Worm (Caenorhabditis elegans) whole organism, L3 larva: ENCODE results near the gene T22F3.7.

Experiments
- R02D3.7 ChIP-seq: fragments of 150-350 bp; optimal IDR thresholded peaks from 2 replicates; lab custom pipeline; 2014; ENCODE audit warnings: missing biosample characterization, missing genetic modification characterization
- ZK546.5 ChIP-seq: sonication (generic microtip); optimal IDR thresholded peaks from 2 replicates; lab custom pipeline; 2017; ENCODE audit warnings: missing biosample characterization, missing genetic modification characterization
- aly-2 ChIP-seq: fragments of 150-350 bp; optimal IDR thresholded peaks from 2 replicates; lab custom pipeline; 2014; ENCODE audit warnings: missing biosample characterization, missing genetic modification characterization
- ama-1 ChIP-seq: fragments of 150-350 bp; optimal IDR thresholded peaks from 2 replicates; lab custom pipeline; 2018
- ceh-28 ChIP-seq: fragments of 150-350 bp; optimal IDR thresholded peaks from 2 replicates; lab custom pipeline; 2014; ENCODE audit warnings: missing biosample characterization, missing genetic modification reagents, missing genetic modification characterization
- ceh-82 ChIP-seq: fragments of 150-350 bp; optimal IDR thresholded peaks from 2 replicates; lab custom pipeline; 2014; ENCODE audit warnings: missing biosample characterization, missing genetic modification characterization
- ceh-9 ChIP-seq: sonication (generic microtip); optimal IDR thresholded peaks from 2 replicates; lab custom pipeline; 2018; ENCODE audit warnings: missing biosample characterization, missing genetic modification characterization
- daf-12 ChIP-seq: fragments of 150-350 bp; optimal IDR thresholded peaks from 2 replicates; lab custom pipeline; 2014; ENCODE audit warnings: missing biosample characterization, missing genetic modification reagents, missing genetic modification characterization
- elt-1 ChIP-seq: fragments of 150-350 bp; optimal IDR thresholded peaks from 2 replicates; lab custom pipeline; 2014; ENCODE audit warnings: missing biosample characterization, missing genetic modification characterization
- elt-2 ChIP-seq: sonication (generic microtip); optimal IDR thresholded peaks from 2 replicates; lab custom pipeline; 2016; ENCODE audit warnings: missing genetic modification reagents, mild to moderate bottlenecking, missing genetic modification characterization, missing compliant biosample characterization
- elt-3 ChIP-seq, 3 experiments: fragments of 150-350 bp in 1 of 3; sonication (generic microtip) in 2 of 3; optimal IDR thresholded peaks; 2 replicates in 2 of 3; 4 replicates in 1 of 3; lab custom pipeline; 2014 to 2017; ENCODE audit warnings: missing biosample characterization in 3 of 3, missing genetic modification characterization in 3 of 3
- eor-1 ChIP-seq, 2 experiments: fragments of 150-350 bp; optimal IDR thresholded peaks; 2 replicates each; lab custom pipeline; 2014 to 2018; ENCODE audit warnings: missing biosample characterization in 2 of 2, missing genetic modification characterization in 2 of 2
- fkh-10 ChIP-seq: sonication (generic microtip); optimal IDR thresholded peaks from 2 replicates; lab custom pipeline; 2017; ENCODE audit warnings: missing biosample characterization, missing genetic modification reagents, missing genetic modification characterization
- fos-1 ChIP-seq: fragments of 150-350 bp; optimal IDR thresholded peaks from 2 replicates; lab custom pipeline; 2014; ENCODE audit warnings: missing biosample characterization, missing genetic modification characterization
- jun-1 ChIP-seq: fragments of 150-350 bp; optimal IDR thresholded peaks from 2 replicates; lab custom pipeline; 2014; ENCODE audit warnings: missing biosample characterization, missing genetic modification reagents, missing genetic modification characterization
- lin-15B ChIP-seq: fragments of 150-350 bp; optimal IDR thresholded peaks from 2 replicates; lab custom pipeline; 2014; ENCODE audit warnings: missing biosample characterization, missing genetic modification characterization
- lin-39 ChIP-seq: fragments of 150-350 bp; optimal IDR thresholded peaks from 2 replicates; lab custom pipeline; 2018; ENCODE audit warnings: missing biosample characterization, missing genetic modification reagents, missing genetic modification characterization
- lsy-12 ChIP-seq: sonication (generic microtip); optimal IDR thresholded peaks from 2 replicates; lab custom pipeline; 2016; ENCODE audit warnings: mild to moderate bottlenecking, missing genetic modification characterization, missing compliant biosample characterization
- mdl-1 ChIP-seq: fragments of 150-350 bp; optimal IDR thresholded peaks from 2 replicates; lab custom pipeline; 2014; ENCODE audit warnings: missing biosample characterization, missing genetic modification characterization
- nfya-1 ChIP-seq: sonication (generic microtip); optimal IDR thresholded peaks from 2 replicates; lab custom pipeline; 2017; ENCODE audit warnings: missing genetic modification characterization, mild to moderate bottlenecking, missing compliant biosample characterization, antibody characterized with exemption, moderate library complexity; ENCODE audit not compliant: insufficient read depth
- nhr-12 ChIP-seq: fragments of 150-350 bp; optimal IDR thresholded peaks from 2 replicates; lab custom pipeline; 2014; ENCODE audit warnings: missing biosample characterization, missing genetic modification characterization
- nhr-237 ChIP-seq: fragments of 150-350 bp; optimal IDR thresholded peaks from 2 replicates; lab custom pipeline; 2014; ENCODE audit warnings: missing biosample characterization, missing genetic modification characterization
- nhr-43 ChIP-seq: sonication (generic microtip); optimal IDR thresholded peaks from 2 replicates; lab custom pipeline; 2016; ENCODE audit warnings: mild to moderate bottlenecking, missing genetic modification characterization, missing compliant biosample characterization; ENCODE audit not compliant: poor library complexity, severe bottlenecking
- nhr-67 ChIP-seq: fragments of 150-350 bp; optimal IDR thresholded peaks from 2 replicates; lab custom pipeline; 2014; ENCODE audit warnings: missing biosample characterization, missing genetic modification characterization
- nhr-76 ChIP-seq: fragments of 150-350 bp; sonication (generic microtip); optimal IDR thresholded peaks from 5 replicates; lab custom pipeline; 2014; ENCODE audit warnings: missing biosample characterization, missing genetic modification characterization
- pha-4 ChIP-seq: fragments of 150-350 bp; optimal IDR thresholded peaks from 2 replicates; lab custom pipeline; 2014; ENCODE audit warnings: missing biosample characterization, missing genetic modification reagents, missing genetic modification characterization
- unc-39 ChIP-seq: sonication (generic microtip); optimal IDR thresholded peaks from 4 replicates; lab custom pipeline; 2017; ENCODE audit warnings: missing biosample characterization, missing genetic modification characterization
- unc-62 ChIP-seq: fragments of 150-350 bp; sonication (generic microtip); optimal IDR thresholded peaks from 4 replicates; lab custom pipeline; 2014; ENCODE audit warnings: missing biosample characterization, missing genetic modification reagents, missing genetic modification characterization
- zag-1 ChIP-seq: fragments of 150-350 bp; optimal IDR thresholded peaks from 2 replicates; lab custom pipeline; 2014; ENCODE audit warnings: missing biosample characterization, missing genetic modification characterization
- ztf-11 ChIP-seq: fragments of 150-350 bp; optimal IDR thresholded peaks from 2 replicates; lab custom pipeline; 2014; ENCODE audit warnings: missing biosample characterization, missing genetic modification characterization
- ztf-4 ChIP-seq: fragments of 150-350 bp; optimal IDR thresholded peaks from 2 replicates; lab custom pipeline; 2014; ENCODE audit warnings: missing biosample characterization, missing genetic modification characterization

T22F3.7 gene

DNA sequence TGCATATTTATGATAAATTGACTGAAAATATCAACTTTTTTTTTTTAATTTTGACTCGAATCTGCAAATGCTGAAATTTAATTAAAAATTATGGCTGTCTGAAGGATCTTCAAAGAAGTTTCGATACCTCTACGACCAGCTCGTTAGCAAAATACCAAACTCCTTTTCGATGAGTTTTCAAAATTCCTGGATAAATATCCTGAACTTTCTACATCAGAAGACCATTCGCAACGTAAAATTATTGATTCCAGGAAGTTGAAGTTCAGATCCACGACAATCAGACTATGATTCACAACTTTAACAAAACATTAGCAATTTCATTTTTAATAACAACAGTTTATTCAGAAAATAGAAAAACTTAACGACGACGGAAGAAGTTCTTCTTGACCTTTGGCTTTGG is 15.5 kb downstream of the T22F3.7 start:
- TF ChIP-seq ama-1 (lab: Kevin White, UChicago) (peak; percentile 15), fos-1 (tag; lab: Kevin White, UChicago) (no peak), nfya-1 (tag; lab: Kevin White, UChicago) (no peak), eor-1 (tag; optimal IDR thresholded peaks at IDR 0.05; lab: Kevin White, UChicago) (no peak), elt-3 (tag; optimal IDR thresholded peaks at IDR 0.05; lab: Kevin White, UChicago) (no peak), ztf-4 (tag; lab: Kevin White, UChicago) (no peak), nhr-237 (tag; lab: Kevin White, UChicago) (no peak), unc-39 (tag; lab: Kevin White, UChicago) (no peak), elt-1 (tag; lab: Kevin White, UChicago) (no peak), ZK546.5 (no peak), lsy-12 (tag; lab: Kevin White, UChicago) (no peak), nhr-12 (tag; lab: Kevin White, UChicago) (no peak), aly-2 (peak; percentile 49), nhr-43 (tag; lab: Kevin White, UChicago) (no peak)

DNA sequence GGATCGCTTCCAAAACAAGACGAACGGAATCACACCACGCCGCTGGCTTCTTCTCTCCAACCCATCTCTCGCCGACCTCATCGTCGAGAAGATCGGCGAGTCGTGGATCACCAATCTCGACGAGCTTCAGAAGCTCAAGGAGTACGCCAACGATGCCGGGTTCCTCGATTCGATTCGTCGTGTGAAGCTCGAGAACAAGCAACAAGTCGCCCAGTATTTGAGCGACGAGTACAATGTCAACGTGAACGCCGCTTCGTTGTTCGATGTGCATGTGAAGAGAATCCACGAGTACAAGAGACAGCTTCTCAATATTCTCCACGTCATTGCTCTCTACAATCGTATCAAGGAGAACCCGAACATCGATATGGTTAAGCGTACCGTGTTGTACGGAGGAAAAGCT is 16.8 kb downstream of the T22F3.7 start:
- TF ChIP-seq ztf-11 (no peak), ztf-4 (tag; lab: Kevin White, UChicago) (no peak), R02D3.7 (no peak), fkh-10 (GFP tag; lab: Kevin White, UChicago) (no peak)

DNA sequence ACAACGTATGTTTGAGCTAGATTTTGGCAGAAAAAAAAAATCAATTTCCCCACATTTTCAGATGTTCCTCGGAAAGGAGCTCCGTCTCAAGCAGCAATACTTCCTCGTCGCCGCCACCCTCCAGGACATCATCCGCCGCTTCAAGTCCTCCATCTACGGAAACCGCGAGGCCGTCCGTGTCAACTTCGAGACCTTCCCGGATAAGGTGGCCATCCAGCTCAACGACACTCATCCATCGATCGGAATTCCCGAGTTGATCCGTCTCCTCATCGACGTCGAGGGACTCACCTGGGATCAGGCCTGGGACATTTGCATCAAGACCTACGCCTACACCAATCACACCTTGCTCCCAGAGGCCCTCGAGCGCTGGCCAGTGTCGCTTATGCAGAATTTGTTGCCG is 17.8 kb downstream of the T22F3.7 start:
- TF ChIP-seq lin-39 (tag; lab: Kevin White, UChicago) (no peak), elt-3 (tag; optimal IDR thresholded peaks at IDR 0.05; lab: Kevin White, UChicago) (no peak), nhr-76 (tag; lab: Kevin White, UChicago) (no peak), ZK546.5 (no peak), fkh-10 (GFP tag; lab: Kevin White, UChicago) (no peak), ceh-82 (tag; lab: Kevin White, UChicago) (no peak), nhr-12 (tag; lab: Kevin White, UChicago) (no peak), ztf-11 (no peak), daf-12 (tag; lab: Kevin White, UChicago) (no peak), nfya-1 (tag; lab: Kevin White, UChicago) (no peak), ama-1 (lab: Kevin White, UChicago) (no peak)

DNA sequence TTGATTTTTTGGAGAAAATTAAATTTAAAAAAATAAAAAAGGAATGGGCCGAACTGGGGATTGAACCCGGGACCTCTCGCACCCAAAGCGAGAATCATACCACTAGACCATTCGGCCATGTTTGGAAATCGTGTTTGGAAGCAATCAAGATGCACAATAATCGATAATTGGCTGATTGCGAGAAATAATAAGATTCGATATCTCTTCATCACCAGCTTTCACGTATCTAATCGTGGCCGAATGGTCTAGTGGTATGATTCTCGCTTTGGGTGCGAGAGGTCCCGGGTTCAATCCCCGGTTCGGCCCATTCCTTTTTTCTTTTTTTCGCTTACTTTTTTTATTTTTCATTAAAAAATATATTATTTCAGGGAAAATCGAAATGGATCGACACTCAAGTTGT is 18.4 kb downstream of the T22F3.7 start:
- TF ChIP-seq nfya-1 (tag; lab: Kevin White, UChicago): peak; percentile 34
- no peak for TF ChIP-seq lin-15B (tag; lab: Kevin White, UChicago)
- peak; percentile 60 for TF ChIP-seq nhr-43 (tag; lab: Kevin White, UChicago)
- peak; percentile 6 for TF ChIP-seq elt-2 (tag; lab: Kevin White, UChicago)

DNA sequence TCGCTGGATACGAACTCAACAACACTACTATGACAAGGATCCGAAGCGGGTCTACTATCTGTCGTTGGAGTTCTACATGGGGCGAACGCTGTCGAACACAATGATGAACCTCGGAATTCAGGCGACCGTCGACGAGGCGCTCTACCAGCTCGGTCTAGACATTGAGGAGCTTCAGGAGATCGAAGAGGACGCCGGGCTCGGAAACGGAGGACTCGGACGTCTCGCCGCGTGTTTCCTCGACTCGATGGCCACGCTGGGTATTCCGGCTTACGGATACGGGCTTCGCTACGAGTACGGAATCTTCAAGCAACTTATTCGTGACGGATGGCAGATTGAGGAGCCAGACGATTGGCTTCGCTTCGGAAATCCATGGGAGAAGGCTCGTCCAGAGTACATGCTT is 18.8 kb downstream of the T22F3.7 start:
- TF ChIP-seq aly-2 (no peak), ceh-82 (tag; lab: Kevin White, UChicago) (no peak), ZK546.5 (no peak), nhr-67 (tag; lab: Kevin White, UChicago) (no peak), eor-1 (tag; optimal IDR thresholded peaks at IDR 0.05; lab: Kevin White, UChicago) (no peak), fkh-10 (GFP tag; lab: Kevin White, UChicago) (no peak), fos-1 (tag; lab: Kevin White, UChicago) (no peak), ceh-9 (no peak), zag-1 (no peak), unc-62 (GFP tag; lab: Kevin White, UChicago) (no peak), mdl-1 (tag; lab: Kevin White, UChicago) (no peak), ceh-28 (no peak)

DNA sequence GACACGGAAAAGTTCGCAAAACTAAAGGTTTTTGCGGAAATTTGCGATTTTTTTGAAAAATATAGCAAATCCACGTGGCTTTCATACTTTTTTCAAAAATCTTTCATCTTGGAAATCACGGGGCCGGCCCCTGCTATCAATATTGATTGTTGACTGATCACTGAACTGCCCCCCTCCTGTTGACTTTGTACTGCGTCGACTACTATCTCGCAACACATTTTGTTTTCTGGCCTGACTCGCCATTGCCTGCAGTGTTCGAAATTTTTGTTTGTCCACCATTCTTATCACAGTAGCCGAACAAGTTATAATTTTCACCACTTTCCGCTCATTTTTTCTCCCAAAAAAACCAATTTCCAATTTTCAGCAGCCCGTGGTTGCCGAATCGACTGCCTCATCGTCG is 19.4 kb downstream of the T22F3.7 start:
- no peak for TF ChIP-seq jun-1 (tag; lab: Kevin White, UChicago)
- TF ChIP-seq nhr-237 (tag; lab: Kevin White, UChicago): no peak
- TF ChIP-seq pha-4 (tag; lab: Kevin White, UChicago): peak; percentile 66
- TF ChIP-seq lin-39 (tag; lab: Kevin White, UChicago): no peak
- TF ChIP-seq mdl-1 (tag; lab: Kevin White, UChicago): no peak
- TF ChIP-seq fos-1 (tag; lab: Kevin White, UChicago): no peak
- no peak for TF ChIP-seq R02D3.7
- no peak for TF ChIP-seq elt-3 (tag; optimal IDR thresholded peaks at IDR 0.05; lab: Kevin White, UChicago)
- TF ChIP-seq zag-1: no peak
